Worm (Caenorhabditis elegans) whole organism, mixed stage, embryonic: ENCODE data around the gene ZC443.7.

Experiments
- ces-1 ChIP-seq: fragments of 150-350 bp; optimal IDR thresholded peaks from 2 replicates; lab custom pipeline; 2014; ENCODE audit warnings: missing biosample characterization, missing genetic modification reagents, missing genetic modification characterization
- drap-1 ChIP-seq: fragments of 200-800 bp; sonication (Bioruptor generic); optimal IDR thresholded peaks from 3 replicates; lab custom pipeline; 2018; ENCODE audit warnings: mild to moderate bottlenecking, missing genetic modification characterization, missing compliant biosample characterization
- elt-1 ChIP-seq: sonication (generic microtip); optimal IDR thresholded peaks from 2 replicates; lab custom pipeline; 2017; ENCODE audit warnings: missing genetic modification characterization, mild to moderate bottlenecking, missing compliant biosample characterization, antibody characterized with exemption, moderate library complexity, borderline replicate concordance; ENCODE audit not compliant: insufficient read depth
- elt-3 ChIP-seq: fragments of 150-350 bp; optimal IDR thresholded peaks from 2 replicates; lab custom pipeline; 2014; ENCODE audit warnings: missing biosample characterization, missing genetic modification characterization
- lsy-2 ChIP-seq: fragments of 150-350 bp; optimal IDR thresholded peaks from 2 replicates; lab custom pipeline; 2014; ENCODE audit warnings: missing biosample characterization, missing genetic modification characterization
- mep-1 ChIP-seq: fragments of 150-350 bp; optimal IDR thresholded peaks from 2 replicates; lab custom pipeline; 2017; ENCODE audit warnings: missing biosample characterization, missing genetic modification reagents, missing genetic modification characterization, inconsistent platforms
- nhr-76 ChIP-seq: sonication (generic microtip); optimal IDR thresholded peaks from 2 replicates; lab custom pipeline; 2017; ENCODE audit warnings: missing biosample characterization, missing genetic modification characterization
- snpc-4 ChIP-seq: fragments of 150-350 bp; optimal IDR thresholded peaks from 2 replicates; lab custom pipeline; 2014; ENCODE audit warnings: missing biosample characterization, missing genetic modification characterization
- unc-39 ChIP-seq: fragments of 150-350 bp; optimal IDR thresholded peaks from 2 replicates; lab custom pipeline; 2014; ENCODE audit warnings: missing biosample characterization, missing genetic modification characterization

- TF ChIP-seq elt-3: no peak
- no peak for TF ChIP-seq ces-1 (GFP tag; lab: Kevin White, UChicago)
- no peak for TF ChIP-seq snpc-4 (tag; lab: Kevin White, UChicago)
- no peak for TF ChIP-seq elt-1 (tag; lab: Kevin White, UChicago)
- no peak for TF ChIP-seq nhr-76 (tag; lab: Kevin White, UChicago)
- no peak for TF ChIP-seq unc-39
- peak; percentile 93 for TF ChIP-seq lsy-2 (tag; lab: Kevin White, UChicago)
- TF ChIP-seq mep-1 (tag; lab: Kevin White, UChicago): no peak
- no peak for TF ChIP-seq drap-1 (GFP tag; lab: Kevin White, UChicago)
Observed at ce11 chrV:12763291-12763995, 42.8 kb upstream of the ZC443.7 start, which contains the start of the genes abcf-1 and scc-3.
